Worm (Caenorhabditis elegans) whole organism, L2 larva: Measurements from ENCODE around the gene bca-1.

Experiments used
- aly-2 ChIP-seq: fragments of 150-350 bp; optimal IDR thresholded peaks from 2 replicates; lab custom pipeline; 2014; ENCODE audit warnings: missing biosample characterization, missing genetic modification characterization
- ama-1 ChIP-seq: fragments of 150-350 bp; optimal IDR thresholded peaks from 2 replicates; lab custom pipeline; 2018; ENCODE audit warnings: inconsistent platforms
- ceh-82 ChIP-seq: fragments of 150-350 bp; optimal IDR thresholded peaks from 2 replicates; lab custom pipeline; 2014; ENCODE audit warnings: missing biosample characterization, missing genetic modification characterization
- egl-27 ChIP-seq: sonication (generic microtip); optimal IDR thresholded peaks from 3 replicates; lab custom pipeline; 2017; ENCODE audit warnings: missing biosample characterization, missing genetic modification reagents, missing genetic modification characterization
- fos-1 ChIP-seq: fragments of 150-350 bp; optimal IDR thresholded peaks from 2 replicates; lab custom pipeline; 2014; ENCODE audit warnings: missing biosample characterization, missing genetic modification characterization
- gmeb-1 ChIP-seq: fragments of 150-350 bp; optimal IDR thresholded peaks from 2 replicates; lab custom pipeline; 2014; ENCODE audit warnings: missing biosample characterization, missing genetic modification characterization
- lin-13 ChIP-seq: fragments of 150-350 bp; optimal IDR thresholded peaks from 2 replicates; lab custom pipeline; 2014; ENCODE audit warnings: missing biosample characterization, missing genetic modification reagents, missing genetic modification characterization
- mab-5 ChIP-seq: fragments of 150-350 bp; optimal IDR thresholded peaks from 2 replicates; lab custom pipeline; 2014; ENCODE audit warnings: missing biosample characterization, missing genetic modification characterization
- mdl-1 ChIP-seq, 2 experiments: fragments of 150-350 bp in 1 of 2; sonication (generic microtip) in 1 of 2; optimal IDR thresholded peaks; 2 replicates each; lab custom pipeline; 2017; ENCODE audit warnings: missing biosample characterization in 2 of 2, missing genetic modification characterization in 2 of 2
- nhr-12 ChIP-seq: fragments of 150-350 bp; optimal IDR thresholded peaks from 2 replicates; lab custom pipeline; 2014; ENCODE audit warnings: missing biosample characterization, missing genetic modification characterization
- nhr-237 ChIP-seq: fragments of 150-350 bp; optimal IDR thresholded peaks from 2 replicates; lab custom pipeline; 2014; ENCODE audit warnings: missing biosample characterization, missing genetic modification characterization
- peb-1 ChIP-seq: fragments of 150-350 bp; optimal IDR thresholded peaks from 2 replicates; lab custom pipeline; 2014; ENCODE audit warnings: missing biosample characterization, missing genetic modification characterization
- snpc-4 ChIP-seq: fragments of 150-350 bp; optimal IDR thresholded peaks from 2 replicates; lab custom pipeline; 2014; ENCODE audit warnings: missing biosample characterization, missing genetic modification characterization
- unc-62 ChIP-seq: fragments of 150-350 bp; optimal IDR thresholded peaks from 2 replicates; lab custom pipeline; 2014; ENCODE audit warnings: missing biosample characterization, missing genetic modification reagents, missing genetic modification characterization

ce11 chrX:6189955-6190354 is 14.6 kb downstream of the bca-1 start, which contains the start of gene T13C5.9:
- TF ChIP-seq mdl-1 (tag; optimal IDR thresholded peaks at IDR 0.05; lab: Kevin White, UChicago) (no peak), peb-1 (tag; lab: Kevin White, UChicago) (no peak), lin-13 (no peak), aly-2 (tag; lab: Kevin White, UChicago) (no peak), nhr-237 (tag; lab: Kevin White, UChicago) (no peak), ceh-82 (tag; lab: Kevin White, UChicago) (no peak), mab-5 (tag; lab: Kevin White, UChicago) (no peak), ama-1 (lab: Kevin White, UChicago) (no peak), snpc-4 (tag; lab: Kevin White, UChicago) (no peak), nhr-12 (tag; lab: Kevin White, UChicago) (no peak), egl-27 (tag; lab: Kevin White, UChicago) (no peak), gmeb-1 (no peak), unc-62 (GFP tag; lab: Kevin White, UChicago) (no peak), fos-1 (tag; lab: Kevin White, UChicago) (no peak)
